Fruit fly (Drosophila melanogaster) whole organism, embryonic: ENCODE data around the gene CG8042.
A peak's percentile ranks its signal among the peaks of the same experiment; 100 is the strongest.

Experiments used
- CG10543 ChIP-seq: fragments of 200-800 bp; sonication (Bioruptor generic); optimal IDR thresholded peaks from 3 replicates; lab custom pipeline; 2017; ENCODE audit warnings: missing biosample characterization, mild to moderate bottlenecking, missing genetic modification characterization, moderate library complexity
- CG12071 ChIP-seq: fragments of 200-800 bp; sonication (Bioruptor generic); optimal IDR thresholded peaks from 3 replicates; lab custom pipeline; 2018; ENCODE audit warnings: missing biosample characterization, mild to moderate bottlenecking, missing genetic modification characterization
- CG13123 ChIP-seq: fragments of 200-800 bp; sonication (Bioruptor generic); optimal IDR thresholded peaks from 2 replicates; lab custom pipeline; 2016; ENCODE audit warnings: missing biosample characterization, missing genetic modification characterization
- CG1529 ChIP-seq: fragments of 200-800 bp; sonication (Bioruptor generic); optimal IDR thresholded peaks from 3 replicates; lab custom pipeline; 2018; ENCODE audit warnings: missing biosample characterization, missing genetic modification characterization
- CG15479 ChIP-seq: fragments of 200-800 bp; sonication (Bioruptor generic); optimal IDR thresholded peaks from 3 replicates; lab custom pipeline; 2019; ENCODE audit warnings: missing biosample characterization, mild to moderate bottlenecking, missing genetic modification characterization, moderate library complexity
- CG1603 ChIP-seq: fragments of 200-800 bp; sonication (Bioruptor generic); optimal IDR thresholded peaks from 2 replicates; lab custom pipeline; 2019; ENCODE audit warnings: missing biosample characterization, mild to moderate bottlenecking, missing genetic modification characterization, moderate library complexity
- CG17912 ChIP-seq: fragments of 200-800 bp; sonication (Bioruptor generic); optimal IDR thresholded peaks from 2 replicates; lab custom pipeline; 2018; ENCODE audit warnings: missing biosample characterization, mild to moderate bottlenecking, missing genetic modification characterization
- CG3838 ChIP-seq: fragments of 200-800 bp; sonication (Bioruptor generic); optimal IDR thresholded peaks from 3 replicates; lab custom pipeline; 2016; ENCODE audit warnings: missing biosample characterization, missing genetic modification characterization
- CG3847 ChIP-seq: fragments of 200-800 bp; sonication (Bioruptor generic); IDR thresholded peaks from 2 replicates; pipeline ENCODE4 v1.3.6; 2022; ENCODE audit warnings: missing biosample characterization, missing genetic modification characterization
- CG6683 ChIP-seq: fragments of 200-800 bp; sonication (Bioruptor generic); optimal IDR thresholded peaks from 2 replicates; lab custom pipeline; 2017; ENCODE audit warnings: missing biosample characterization, mild to moderate bottlenecking, missing genetic modification characterization, missing genetic modification reagents
- CG7963 ChIP-seq: fragments of 200-800 bp; sonication (Bioruptor generic); IDR thresholded peaks from 3 replicates; pipeline ENCODE4 v1.3.6; 2022; ENCODE audit warnings: missing biosample characterization, missing genetic modification characterization; ENCODE audit not compliant: partially characterized antibody
- CG8290 ChIP-seq, 3 experiments: fragments of 200-800 bp; sonication (Bioruptor generic); optimal IDR thresholded peaks; 2 replicates each; lab custom pipeline; 2016 to 2019; ENCODE audit warnings: missing biosample characterization in 3 of 3, missing genetic modification characterization in 3 of 3, mild to moderate bottlenecking in 2 of 3, moderate library complexity in 1 of 3
- Doc2 ChIP-seq: fragments of 200-800 bp; sonication (Bioruptor generic); IDR thresholded peaks from 2 replicates; pipeline ENCODE4 v1.3.6; 2022; ENCODE audit warnings: missing biosample characterization, missing genetic modification characterization
- Dref ChIP-seq: fragments of 200-800 bp; sonication (Bioruptor generic); IDR thresholded peaks from 2 replicates; pipeline ENCODE4 v1.3.6; 2022; ENCODE audit warnings: missing biosample characterization, missing genetic modification characterization
- Gsc ChIP-seq: fragments of 200-800 bp; sonication (Bioruptor generic); IDR thresholded peaks from 2 replicates; pipeline ENCODE4 v1.3.6; 2022; ENCODE audit warnings: missing biosample characterization, missing genetic modification characterization
- Gug ChIP-seq: fragments of 200-800 bp; sonication (Bioruptor generic); IDR thresholded peaks from 4 replicates; pipeline ENCODE4 v1.3.6; 2022; ENCODE audit warnings: missing biosample characterization, missing genetic modification characterization
- Hey ChIP-seq: fragments of 200-800 bp; sonication (Bioruptor generic); optimal IDR thresholded peaks from 3 replicates; lab custom pipeline; 2018; ENCODE audit warnings: missing biosample characterization, mild to moderate bottlenecking, missing genetic modification characterization
- Lhr ChIP-seq: fragments of 200-800 bp; sonication (Bioruptor generic); optimal IDR thresholded peaks from 3 replicates; lab custom pipeline; 2017; ENCODE audit warnings: mild to moderate bottlenecking, missing biosample characterization, missing genetic modification reagents, missing genetic modification characterization
- Max ChIP-seq: fragments of 200-800 bp; sonication (Bioruptor generic); optimal IDR thresholded peaks from 2 replicates; lab custom pipeline; 2016; ENCODE audit warnings: missing biosample characterization, mild to moderate bottlenecking, missing genetic modification characterization
- NC2α ChIP-seq: fragments of 200-800 bp; sonication (Bioruptor generic); optimal IDR thresholded peaks from 2 replicates; lab custom pipeline; 2016; ENCODE audit warnings: missing biosample characterization, missing genetic modification characterization
- Nf-YB ChIP-seq: fragments of 200-800 bp; sonication (Bioruptor generic); optimal IDR thresholded peaks from 3 replicates; lab custom pipeline; 2019; ENCODE audit warnings: missing biosample characterization, mild to moderate bottlenecking, missing genetic modification characterization, moderate library complexity
- Rx ChIP-seq: fragments of 200-800 bp; sonication (Bioruptor generic); IDR thresholded peaks from 2 replicates; pipeline ENCODE4 v1.3.6; 2022; ENCODE audit warnings: missing biosample characterization, missing genetic modification characterization
- Vsx1 ChIP-seq: fragments of 200-800 bp; sonication (Bioruptor generic); optimal IDR thresholded peaks from 2 replicates; lab custom pipeline; 2017; ENCODE audit warnings: missing biosample characterization, mild to moderate bottlenecking, missing genetic modification characterization, missing genetic modification reagents
- ab ChIP-seq: fragments of 200-800 bp; sonication (Bioruptor generic); optimal IDR thresholded peaks from 2 replicates; lab custom pipeline; 2016; ENCODE audit warnings: missing biosample characterization, missing genetic modification characterization
- aop ChIP-seq: fragments of 200-800 bp; sonication (Bioruptor generic); IDR thresholded peaks from 2 replicates; pipeline ENCODE4 v1.3.6; 2022; ENCODE audit warnings: missing biosample characterization, missing genetic modification characterization
- bowl ChIP-seq: fragments of 200-800 bp; sonication (Bioruptor generic); IDR thresholded peaks from 2 replicates; pipeline ENCODE4 v1.3.6; 2022; ENCODE audit warnings: missing biosample characterization, missing genetic modification characterization
- cas ChIP-seq: fragments of 200-800 bp; sonication (Bioruptor generic); IDR thresholded peaks from 2 replicates; pipeline ENCODE4 v1.3.6; 2022; ENCODE audit warnings: missing biosample characterization, missing genetic modification characterization
- caup ChIP-seq: fragments of 200-800 bp; sonication (Bioruptor generic); optimal IDR thresholded peaks from 3 replicates; lab custom pipeline; 2017; ENCODE audit warnings: missing biosample characterization, mild to moderate bottlenecking, missing genetic modification characterization, moderate library complexity; ENCODE audit not compliant: severe bottlenecking
- crol ChIP-seq: fragments of 200-800 bp; sonication (Bioruptor generic); IDR thresholded peaks from 2 replicates; pipeline ENCODE4 v1.3.6; 2022; ENCODE audit warnings: missing biosample characterization, missing genetic modification characterization
- fru ChIP-seq: fragments of >200 bp; optimal IDR thresholded peaks from 2 replicates; lab custom pipeline; 2017
- gcm ChIP-seq: fragments of 200-800 bp; sonication (Bioruptor generic); optimal IDR thresholded peaks from 2 replicates; lab custom pipeline; 2019; ENCODE audit warnings: missing biosample characterization, mild to moderate bottlenecking, missing genetic modification characterization, moderate library complexity
- gcm2 ChIP-seq: fragments of 200-800 bp; sonication (Bioruptor generic); optimal IDR thresholded peaks from 2 replicates; lab custom pipeline; 2016; ENCODE audit warnings: missing biosample characterization, missing genetic modification characterization
- gem ChIP-seq: fragments of 200-800 bp; sonication (Bioruptor generic); optimal IDR thresholded peaks from 2 replicates; lab custom pipeline; 2019; ENCODE audit warnings: missing biosample characterization, mild to moderate bottlenecking, missing genetic modification characterization, moderate library complexity
- grau ChIP-seq: fragments of 200-800 bp; optimal IDR thresholded peaks from 3 replicates; lab custom pipeline; 2019; ENCODE audit warnings: missing biosample characterization, mild to moderate bottlenecking, missing genetic modification characterization, moderate library complexity
- grn ChIP-seq: fragments of 200-800 bp; sonication (Bioruptor generic); optimal IDR thresholded peaks from 3 replicates; lab custom pipeline; 2017; ENCODE audit warnings: missing biosample characterization, missing genetic modification characterization
- h ChIP-seq: fragments of >200 bp; optimal IDR thresholded peaks from 2 replicates; lab custom pipeline; 2017
- hb ChIP-seq: fragments of 200-800 bp; sonication (Bioruptor generic); IDR thresholded peaks from 3 replicates; pipeline ENCODE4 v1.3.6; 2022; ENCODE audit warnings: missing biosample characterization, missing genetic modification characterization; ENCODE audit not compliant: partially characterized antibody
- ind ChIP-seq: fragments of 200-800 bp; sonication (Bioruptor generic); optimal IDR thresholded peaks from 3 replicates; lab custom pipeline; 2016; ENCODE audit warnings: missing biosample characterization, missing genetic modification characterization
- jumu ChIP-seq: fragments of 200-800 bp; sonication (Bioruptor generic); optimal IDR thresholded peaks from 3 replicates; lab custom pipeline; 2016; ENCODE audit warnings: missing biosample characterization, missing genetic modification characterization
- lilli ChIP-seq: fragments of 200-800 bp; sonication (Bioruptor generic); optimal IDR thresholded peaks from 3 replicates; lab custom pipeline; 2016; ENCODE audit warnings: missing biosample characterization, missing genetic modification characterization
- luna ChIP-seq: fragments of 200-800 bp; sonication (Bioruptor generic); optimal IDR thresholded peaks from 2 replicates; lab custom pipeline; 2016; ENCODE audit warnings: missing biosample characterization, missing genetic modification characterization
- mld ChIP-seq: fragments of 200-800 bp; sonication (Bioruptor generic); IDR thresholded peaks from 3 replicates; pipeline ENCODE4 v1.3.6; 2022; ENCODE audit warnings: missing biosample characterization, missing genetic modification characterization; ENCODE audit not compliant: partially characterized antibody
- salm ChIP-seq: fragments of 200-800 bp; sonication (Bioruptor generic); optimal IDR thresholded peaks from 2 replicates; lab custom pipeline; 2018; ENCODE audit warnings: missing biosample characterization, mild to moderate bottlenecking, missing genetic modification characterization
- sna ChIP-seq: fragments of 200-800 bp; sonication (Bioruptor generic); IDR thresholded peaks from 2 replicates; pipeline ENCODE4 v1.3.6; 2022; ENCODE audit warnings: missing biosample characterization, missing genetic modification characterization; ENCODE audit not compliant: partially characterized antibody
- sr ChIP-seq: fragments of 200-800 bp; sonication (Bioruptor generic); IDR thresholded peaks from 3 replicates; pipeline ENCODE4 v1.3.6; 2022; ENCODE audit warnings: missing biosample characterization, missing genetic modification characterization
- trem ChIP-seq: fragments of 200-800 bp; optimal IDR thresholded peaks from 3 replicates; lab custom pipeline; 2019; ENCODE audit warnings: missing biosample characterization, mild to moderate bottlenecking, missing genetic modification characterization, moderate library complexity
- unpg ChIP-seq: fragments of 200-800 bp; sonication (Bioruptor generic); optimal IDR thresholded peaks from 3 replicates; lab custom pipeline; 2018; ENCODE audit warnings: missing biosample characterization, mild to moderate bottlenecking, missing genetic modification characterization, moderate library complexity
- wor ChIP-seq: fragments of 200-800 bp; sonication (Bioruptor generic); IDR thresholded peaks from 2 replicates; pipeline ENCODE4 v1.3.6; 2022; ENCODE audit warnings: missing biosample characterization, missing genetic modification characterization
- zen2 ChIP-seq: fragments of 200-800 bp; sonication (Bioruptor generic); IDR thresholded peaks from 3 replicates; pipeline ENCODE4 v1.3.6; 2022; ENCODE audit warnings: missing biosample characterization, missing genetic modification characterization; ENCODE audit not compliant: partially characterized antibody

The CG8042 gene

DNA sequence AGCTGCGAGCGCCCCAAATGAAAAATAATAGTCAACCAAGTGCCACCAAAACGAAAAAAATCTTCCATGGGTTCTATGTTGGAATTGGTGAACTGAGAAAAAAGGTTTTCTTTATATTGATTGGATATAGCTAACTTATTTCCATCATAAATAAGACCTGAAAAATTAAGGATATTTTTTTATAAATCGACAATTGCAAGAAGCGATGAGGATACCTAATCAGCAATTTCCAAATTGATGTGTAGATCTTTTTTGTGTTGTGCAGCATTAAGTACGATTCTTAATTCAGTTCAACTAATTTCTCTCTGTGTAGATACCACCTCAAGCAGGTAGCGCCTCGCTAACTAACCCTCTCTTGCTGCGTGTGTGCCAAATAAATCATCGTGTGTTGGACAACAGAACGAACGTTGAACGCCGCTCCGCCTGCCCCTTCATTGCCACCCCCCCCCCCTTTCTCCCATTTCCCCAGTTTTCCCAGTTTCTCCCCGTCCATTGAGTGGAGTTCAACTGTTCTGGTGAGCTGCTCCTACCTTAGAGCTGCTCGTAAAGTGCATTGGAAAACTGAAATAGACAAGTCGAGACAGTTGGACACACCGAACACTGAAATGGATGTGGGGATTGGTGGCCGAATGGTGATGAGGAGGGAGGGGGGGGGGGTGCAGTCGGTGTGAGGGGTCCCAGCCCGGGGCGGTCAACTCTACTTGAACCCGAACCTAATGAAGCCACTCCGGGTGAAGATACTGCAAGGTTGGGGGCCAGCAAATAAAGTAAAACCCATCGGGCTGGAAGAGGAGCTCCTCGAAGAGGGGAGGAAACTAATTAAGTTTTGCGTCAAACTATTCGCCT lies 14.3 kb upstream of the CG8042 start (continued):
- TF ChIP-seq CG12071 (GFP tag; lab: Kevin White, UChicago) = no peak
- peak; percentile 24 for TF ChIP-seq gcm2
- peak; percentile 41; the same call in 1 of the 2 replicates for TF ChIP-seq Rx
- no peak for TF ChIP-seq CG7963 (GFP tag; lab: Robert Waterston, UW)
- TF ChIP-seq Gsc (GFP tag; lab: Robert Waterston, UW) = no peak
- no peak for TF ChIP-seq hb (GFP tag; lab: Robert Waterston, UW)
- peak; percentile 70 for TF ChIP-seq CG1529
- TF ChIP-seq caup (GFP tag; lab: Kevin White, UChicago) = peak; percentile 9
- peak; percentile 55 for TF ChIP-seq lilli (GFP tag; lab: Kevin White, UChicago)
- TF ChIP-seq CG3838 (GFP tag; lab: Kevin White, UChicago) = no peak
- peak; percentile 46 for TF ChIP-seq Nf-YB
- no peak for TF ChIP-seq Dref (GFP tag; lab: Robert Waterston, UW)
- no peak for TF ChIP-seq sna (GFP tag; lab: Robert Waterston, UW)
- TF ChIP-seq cas (GFP tag; lab: Robert Waterston, UW) = no peak
- TF ChIP-seq jumu (GFP tag; lab: Kevin White, UChicago) = peak; percentile 60
- TF ChIP-seq Lhr (GFP tag; lab: Kevin White, UChicago) = peak; percentile 61
- TF ChIP-seq bowl (GFP tag; lab: Robert Waterston, UW) = no peak
- no peak for TF ChIP-seq CG15479 (GFP tag; lab: Kevin White, UChicago)
- peak; percentile 68 for TF ChIP-seq grau (tag; lab: Kevin White, UChicago)
- no peak for TF ChIP-seq CG1603
- TF ChIP-seq salm (tag; lab: Kevin White, UChicago) = no peak
- no peak for TF ChIP-seq CG10543 (GFP tag; lab: Kevin White, UChicago)
- no peak for TF ChIP-seq sr
- no peak for TF ChIP-seq Doc2 (GFP tag; lab: Robert Waterston, UW)
- no peak for TF ChIP-seq Hey (tag; lab: Kevin White, UChicago)
- TF ChIP-seq gem = peak; percentile 86
- TF ChIP-seq h (lab: Kevin White, UChicago) = no peak
- TF ChIP-seq NC2α (GFP tag; lab: Kevin White, UChicago) = peak; percentile 21
- TF ChIP-seq trem (tag; lab: Kevin White, UChicago) = peak; percentile 90
- TF ChIP-seq Max = peak; percentile 65
- no peak for TF ChIP-seq CG17912
- TF ChIP-seq CG13123 (GFP tag; lab: Kevin White, UChicago) = no peak
- peak; percentile 68 for TF ChIP-seq unpg (GFP tag; lab: Kevin White, UChicago)
- TF ChIP-seq aop (GFP tag; lab: Robert Waterston, UW) = no peak
- no peak for TF ChIP-seq fru (lab: Kevin White, UChicago)
- TF ChIP-seq mld = no peak
- no peak for TF ChIP-seq CG3847
- peak; percentile 95 for TF ChIP-seq crol (GFP tag; lab: Robert Waterston, UW)
- TF ChIP-seq grn (GFP tag; lab: Kevin White, UChicago) = peak; percentile 14
- no peak for TF ChIP-seq zen2 (GFP tag; lab: Robert Waterston, UW)
- peak; percentile 74 for TF ChIP-seq gcm (GFP tag; lab: Kevin White, UChicago)
- TF ChIP-seq CG6683 (GFP tag; lab: Kevin White, UChicago) = no peak
- no peak for TF ChIP-seq luna (GFP tag; lab: Kevin White, UChicago)
- TF ChIP-seq CG8290 (GFP tag; optimal IDR thresholded peaks at IDR 0.05; lab: Kevin White, UChicago) = peak; percentile 55
- no peak for TF ChIP-seq CG8290 (tag; optimal IDR thresholded peaks at IDR 0.05; lab: Kevin White, UChicago)
- TF ChIP-seq wor = peak; percentile 38; the same call in 1 of the 2 replicates
- TF ChIP-seq ab (GFP tag; lab: Kevin White, UChicago) = no peak
- TF ChIP-seq Gug = peak; percentile 27; the same call in 2 of the 4 replicates
- TF ChIP-seq ind = peak; percentile 49
- peak; percentile 23 for TF ChIP-seq Vsx1 (GFP tag; lab: Kevin White, UChicago)
